Fruit fly (Drosophila melanogaster): ENCODE data around the gene CG12985.

DNA sequence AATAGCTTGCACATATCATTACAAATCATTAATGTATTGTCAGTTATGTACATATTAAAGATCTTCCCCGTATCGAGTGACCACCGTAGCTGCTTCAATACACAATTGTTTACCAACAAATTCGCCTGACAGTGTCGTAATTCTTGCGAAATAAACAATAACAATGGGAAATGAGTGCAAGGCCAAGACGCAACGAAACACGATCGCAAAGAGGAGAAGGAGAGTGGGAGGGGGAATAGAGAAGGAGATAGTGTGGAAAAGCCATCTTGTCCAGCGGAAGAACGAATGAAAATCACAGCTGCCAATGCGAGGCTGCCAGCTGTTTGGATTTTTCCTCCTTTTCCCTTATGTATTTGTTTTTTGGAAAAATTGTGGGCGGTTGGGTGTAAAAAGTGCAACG is 1.8 kb downstream of the CG12985 start:
- TF ChIP-seq CG8478 (optimal IDR thresholded peaks at IDR 0.05) (no peak), CTCF (optimal IDR thresholded peaks at IDR 0.05) (peak in 1 of 2 experiments; percentile 3)

Measured in S2 (cell line).